Worm (Caenorhabditis elegans) whole organism, L3 larva: Measurements from ENCODE around the gene Y17G7B.3.

Experiments used
- R02D3.7 ChIP-seq: fragments of 150-350 bp; optimal IDR thresholded peaks from 2 replicates; lab custom pipeline; 2014; ENCODE audit warnings: missing biosample characterization, missing genetic modification characterization
- ZK546.5 ChIP-seq: sonication (generic microtip); optimal IDR thresholded peaks from 2 replicates; lab custom pipeline; 2017; ENCODE audit warnings: missing biosample characterization, missing genetic modification characterization
- aly-2 ChIP-seq: fragments of 150-350 bp; optimal IDR thresholded peaks from 2 replicates; lab custom pipeline; 2014; ENCODE audit warnings: missing biosample characterization, missing genetic modification characterization
- ama-1 ChIP-seq: fragments of 150-350 bp; optimal IDR thresholded peaks from 2 replicates; lab custom pipeline; 2018
- ceh-16 ChIP-seq: sonication (generic microtip); optimal IDR thresholded peaks from 2 replicates; lab custom pipeline; 2017; ENCODE audit warnings: missing biosample characterization, missing genetic modification characterization
- ceh-28 ChIP-seq: fragments of 150-350 bp; optimal IDR thresholded peaks from 2 replicates; lab custom pipeline; 2014; ENCODE audit warnings: missing biosample characterization, missing genetic modification reagents, missing genetic modification characterization
- egl-27 ChIP-seq: sonication (generic microtip); optimal IDR thresholded peaks from 4 replicates; lab custom pipeline; 2017; ENCODE audit warnings: missing biosample characterization, missing genetic modification reagents, missing genetic modification characterization
- egl-5 ChIP-seq: fragments of 150-350 bp; optimal IDR thresholded peaks from 2 replicates; lab custom pipeline; 2017; ENCODE audit warnings: missing biosample characterization, missing genetic modification reagents, missing genetic modification characterization, inconsistent platforms
- elt-1 ChIP-seq: fragments of 150-350 bp; optimal IDR thresholded peaks from 2 replicates; lab custom pipeline; 2014; ENCODE audit warnings: missing biosample characterization, missing genetic modification characterization
- elt-2 ChIP-seq: sonication (generic microtip); optimal IDR thresholded peaks from 2 replicates; lab custom pipeline; 2016; ENCODE audit warnings: missing genetic modification reagents, mild to moderate bottlenecking, missing genetic modification characterization, missing compliant biosample characterization
- elt-3 ChIP-seq, 3 experiments: fragments of 150-350 bp in 1 of 3; sonication (generic microtip) in 2 of 3; optimal IDR thresholded peaks; 2 replicates in 2 of 3; 4 replicates in 1 of 3; lab custom pipeline; 2014 to 2017; ENCODE audit warnings: missing biosample characterization in 3 of 3, missing genetic modification characterization in 3 of 3
- fkh-10 ChIP-seq: sonication (generic microtip); optimal IDR thresholded peaks from 2 replicates; lab custom pipeline; 2017; ENCODE audit warnings: missing biosample characterization, missing genetic modification reagents, missing genetic modification characterization
- fos-1 ChIP-seq: fragments of 150-350 bp; optimal IDR thresholded peaks from 2 replicates; lab custom pipeline; 2014; ENCODE audit warnings: missing biosample characterization, missing genetic modification characterization
- hmg-11 ChIP-seq: sonication (generic microtip); optimal IDR thresholded peaks from 2 replicates; lab custom pipeline; 2016; ENCODE audit warnings: missing genetic modification characterization, missing compliant biosample characterization
- jun-1 ChIP-seq: fragments of 150-350 bp; optimal IDR thresholded peaks from 2 replicates; lab custom pipeline; 2014; ENCODE audit warnings: missing biosample characterization, missing genetic modification reagents, missing genetic modification characterization
- lin-15B ChIP-seq: fragments of 150-350 bp; optimal IDR thresholded peaks from 2 replicates; lab custom pipeline; 2014; ENCODE audit warnings: missing biosample characterization, missing genetic modification characterization
- lin-39 ChIP-seq: fragments of 150-350 bp; optimal IDR thresholded peaks from 2 replicates; lab custom pipeline; 2018; ENCODE audit warnings: missing biosample characterization, missing genetic modification reagents, missing genetic modification characterization
- lsy-12 ChIP-seq: sonication (generic microtip); optimal IDR thresholded peaks from 2 replicates; lab custom pipeline; 2016; ENCODE audit warnings: mild to moderate bottlenecking, missing genetic modification characterization, missing compliant biosample characterization
- mml-1 ChIP-seq: fragments of 150-350 bp; sonication (generic microtip); optimal IDR thresholded peaks from 3 replicates; lab custom pipeline; 2014; ENCODE audit warnings: missing biosample characterization, missing genetic modification characterization
- nfya-1 ChIP-seq: sonication (generic microtip); optimal IDR thresholded peaks from 2 replicates; lab custom pipeline; 2017; ENCODE audit warnings: missing genetic modification characterization, mild to moderate bottlenecking, missing compliant biosample characterization, antibody characterized with exemption, moderate library complexity; ENCODE audit not compliant: insufficient read depth
- nhr-12 ChIP-seq: fragments of 150-350 bp; optimal IDR thresholded peaks from 2 replicates; lab custom pipeline; 2014; ENCODE audit warnings: missing biosample characterization, missing genetic modification characterization
- nhr-23 ChIP-seq: fragments of 150-350 bp; optimal IDR thresholded peaks from 2 replicates; lab custom pipeline; 2014; ENCODE audit warnings: missing biosample characterization, missing genetic modification reagents, missing genetic modification characterization
- nhr-237 ChIP-seq: fragments of 150-350 bp; optimal IDR thresholded peaks from 2 replicates; lab custom pipeline; 2014; ENCODE audit warnings: missing biosample characterization, missing genetic modification characterization
- nhr-28 ChIP-seq: fragments of 150-350 bp; optimal IDR thresholded peaks from 2 replicates; lab custom pipeline; 2014; ENCODE audit warnings: missing biosample characterization, missing genetic modification characterization
- nhr-43 ChIP-seq: sonication (generic microtip); optimal IDR thresholded peaks from 2 replicates; lab custom pipeline; 2016; ENCODE audit warnings: mild to moderate bottlenecking, missing genetic modification characterization, missing compliant biosample characterization; ENCODE audit not compliant: poor library complexity, severe bottlenecking
- nhr-67 ChIP-seq: fragments of 150-350 bp; optimal IDR thresholded peaks from 2 replicates; lab custom pipeline; 2014; ENCODE audit warnings: missing biosample characterization, missing genetic modification characterization
- nhr-76 ChIP-seq: fragments of 150-350 bp; sonication (generic microtip); optimal IDR thresholded peaks from 5 replicates; lab custom pipeline; 2014; ENCODE audit warnings: missing biosample characterization, missing genetic modification characterization
- nhr-77 ChIP-seq: fragments of 150-350 bp; optimal IDR thresholded peaks from 2 replicates; lab custom pipeline; 2014; ENCODE audit warnings: missing biosample characterization, missing genetic modification characterization
- pha-4 ChIP-seq: fragments of 150-350 bp; optimal IDR thresholded peaks from 2 replicates; lab custom pipeline; 2014; ENCODE audit warnings: missing biosample characterization, missing genetic modification reagents, missing genetic modification characterization
- pqm-1 ChIP-seq: fragments of 150-350 bp; optimal IDR thresholded peaks from 2 replicates; lab custom pipeline; 2017; ENCODE audit warnings: missing biosample characterization, missing genetic modification characterization, inconsistent platforms
- skn-1 ChIP-seq: fragments of 150-350 bp; optimal IDR thresholded peaks from 2 replicates; lab custom pipeline; 2014; ENCODE audit warnings: missing biosample characterization, missing genetic modification characterization
- snpc-4 ChIP-seq: fragments of 150-350 bp; optimal IDR thresholded peaks from 2 replicates; lab custom pipeline; 2014; ENCODE audit warnings: missing biosample characterization, missing genetic modification characterization
- tbx-2 ChIP-seq: sonication (generic microtip); optimal IDR thresholded peaks from 2 replicates; lab custom pipeline; 2016; ENCODE audit warnings: mild to moderate bottlenecking, missing genetic modification characterization, missing compliant biosample characterization
- zag-1 ChIP-seq: fragments of 150-350 bp; optimal IDR thresholded peaks from 2 replicates; lab custom pipeline; 2014; ENCODE audit warnings: missing biosample characterization, missing genetic modification characterization
- ztf-11 ChIP-seq: fragments of 150-350 bp; optimal IDR thresholded peaks from 2 replicates; lab custom pipeline; 2014; ENCODE audit warnings: missing biosample characterization, missing genetic modification characterization
- ztf-4 ChIP-seq: fragments of 150-350 bp; optimal IDR thresholded peaks from 2 replicates; lab custom pipeline; 2014; ENCODE audit warnings: missing biosample characterization, missing genetic modification characterization

Gene Y17G7B.3

DNA sequence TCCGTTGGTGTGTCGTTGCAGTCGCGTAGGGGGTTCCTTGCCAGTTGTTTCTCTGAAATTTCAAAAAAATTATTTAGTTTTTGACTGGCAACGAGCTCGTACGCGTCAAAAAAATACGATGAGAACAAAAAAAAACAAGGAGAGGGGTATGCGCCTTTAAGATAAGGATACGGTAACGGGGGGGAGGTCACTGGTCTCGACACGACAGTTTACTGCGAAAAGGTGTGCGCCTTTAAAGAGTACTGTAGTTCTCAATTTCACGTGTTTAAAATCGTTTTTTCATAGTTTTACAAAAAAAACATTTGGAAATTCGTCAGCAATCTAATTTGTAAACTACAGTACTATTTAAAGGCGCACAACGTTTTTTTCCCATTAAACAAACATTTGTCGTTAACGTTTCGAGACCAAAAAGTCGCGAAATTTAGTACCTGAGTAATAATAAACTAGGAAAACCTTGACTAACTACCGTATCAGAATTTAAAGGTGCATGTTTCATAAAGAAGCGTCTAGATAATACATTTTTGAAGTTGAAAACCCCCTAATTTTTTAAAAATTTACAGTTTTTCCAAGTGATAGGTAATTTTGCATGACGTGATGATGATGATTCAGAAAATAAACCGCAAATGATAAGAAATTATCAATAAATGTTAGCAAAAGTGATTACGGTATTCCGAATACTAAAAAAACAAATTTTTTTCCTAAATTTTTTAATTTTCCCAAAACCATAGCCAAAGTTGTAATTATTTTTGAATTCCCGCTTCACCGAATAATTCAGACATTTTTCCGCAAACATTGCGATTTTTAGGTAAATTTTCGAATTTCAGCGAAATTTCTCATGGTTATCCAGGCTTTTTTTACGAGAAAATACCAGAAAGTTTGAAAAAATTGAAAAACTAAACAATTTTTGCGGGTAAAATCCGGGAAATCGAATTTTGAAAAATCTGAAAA is 14.5 kb upstream of the Y17G7B.3 start:
- TF ChIP-seq ZK546.5 (tag; lab: Kevin White, UChicago) (peak; percentile 53), pha-4 (tag; lab: Kevin White, UChicago) (peak; percentile 34), lsy-12 (tag; lab: Kevin White, UChicago) (peak; percentile 40), fkh-10 (GFP tag; lab: Kevin White, UChicago) (no peak), ama-1 (lab: Kevin White, UChicago) (peak; percentile 77), nhr-67 (tag; lab: Kevin White, UChicago) (no peak), nhr-77 (tag; lab: Kevin White, UChicago) (peak; percentile 24), elt-2 (peak; percentile 49), ztf-4 (tag; lab: Kevin White, UChicago) (no peak), nfya-1 (tag; lab: Kevin White, UChicago) (peak; percentile 3), lin-39 (tag; lab: Kevin White, UChicago) (no peak), egl-5 (tag; lab: Kevin White, UChicago) (no peak), nhr-43 (tag; lab: Kevin White, UChicago) (peak; percentile 11), ceh-28 (tag; lab: Kevin White, UChicago) (no peak), fos-1 (peak; percentile 76), egl-27 (no peak), zag-1 (tag; lab: Kevin White, UChicago) (no peak), lin-15B (no peak), hmg-11 (tag; lab: Kevin White, UChicago) (peak; percentile 13), nhr-28 (tag; lab: Kevin White, UChicago) (peak; percentile 55), jun-1 (peak; percentile 47), R02D3.7 (tag; lab: Kevin White, UChicago) (no peak), aly-2 (tag; lab: Kevin White, UChicago) (peak; percentile 34), pqm-1 (tag; lab: Kevin White, UChicago) (peak; percentile 19)

ce11 chrII:11976727-11977259 is 12.0 kb upstream of the Y17G7B.3 start:
- no peak for TF ChIP-seq elt-2
- no peak for TF ChIP-seq aly-2 (tag; lab: Kevin White, UChicago)
- peak; percentile 27 for TF ChIP-seq nhr-43 (tag; lab: Kevin White, UChicago)
- TF ChIP-seq, all 47 proteins: peak for 1

- no peak for TF ChIP-seq nhr-12
- no peak for TF ChIP-seq nhr-77 (tag; lab: Kevin White, UChicago)
- TF ChIP-seq elt-3 (tag; optimal IDR thresholded peaks at IDR 0.05; lab: Kevin White, UChicago), result peak in 1 of 3 experiments; percentile 4
- TF ChIP-seq ceh-28 (tag; lab: Kevin White, UChicago), result no peak
- no peak for TF ChIP-seq ceh-16 (tag; lab: Kevin White, UChicago)
- peak; percentile 7 for TF ChIP-seq lsy-12 (tag; lab: Kevin White, UChicago)
- TF ChIP-seq egl-27, result no peak
- peak; percentile 72 for TF ChIP-seq ama-1 (lab: Kevin White, UChicago)
- TF ChIP-seq nhr-43 (tag; lab: Kevin White, UChicago), result no peak
- no peak for TF ChIP-seq jun-1
- TF ChIP-seq ZK546.5 (tag; lab: Kevin White, UChicago), result no peak
- no peak for TF ChIP-seq fos-1
- TF ChIP-seq zag-1 (tag; lab: Kevin White, UChicago), result no peak
Measured at ce11 chrII:11977363-11977762, 11.5 kb upstream of the Y17G7B.3 start, which contains the start of gene Y17G7B.21. Gene Y17G7B.21 (minus strand): TSS chrII:11977661.

DNA sequence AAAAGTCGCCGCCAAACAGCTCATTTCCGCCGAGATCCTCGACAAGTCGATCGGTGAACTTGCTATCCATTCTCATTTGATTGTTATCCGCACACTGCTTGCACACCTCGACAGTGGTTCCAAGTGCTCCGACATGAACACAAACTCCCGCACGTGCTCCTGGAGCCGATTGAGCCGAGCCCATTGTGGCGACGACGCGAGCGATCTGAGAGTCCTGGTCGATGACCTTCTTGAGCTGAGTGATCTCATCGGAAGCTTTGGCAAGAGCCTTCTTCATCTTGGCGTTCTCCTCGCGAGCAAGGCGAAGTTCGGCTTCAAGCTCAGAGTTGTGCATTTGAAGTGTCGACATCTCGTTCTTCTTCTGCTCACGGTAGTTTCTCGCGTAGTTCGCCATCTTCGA is 10.3 kb upstream of the Y17G7B.3 start:
- TF ChIP-seq zag-1 (tag; lab: Kevin White, UChicago) (no peak), ztf-11 (tag; lab: Kevin White, UChicago) (no peak), nhr-237 (tag; lab: Kevin White, UChicago) (no peak), lin-15B (no peak), ama-1 (lab: Kevin White, UChicago) (no peak), fos-1 (no peak), hmg-11 (tag; lab: Kevin White, UChicago) (no peak), aly-2 (tag; lab: Kevin White, UChicago) (no peak)

DNA sequence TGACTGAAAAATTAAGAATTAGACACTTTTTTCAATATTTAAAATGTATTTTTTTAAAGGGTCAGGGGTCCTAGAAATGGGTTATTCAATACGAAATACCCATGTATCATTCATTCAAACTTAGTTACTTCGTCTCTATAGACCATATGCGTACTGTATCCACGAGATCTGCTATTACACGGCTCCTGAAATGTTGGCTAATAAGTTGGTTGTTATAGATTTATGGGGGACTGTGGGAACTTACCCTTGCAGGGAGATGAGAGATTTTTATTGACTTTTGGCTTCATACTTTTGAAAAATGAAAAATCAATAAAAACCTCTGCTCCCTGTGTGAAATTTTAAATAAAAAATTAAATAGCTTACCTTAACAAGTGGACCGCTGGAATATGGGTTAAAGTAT is 9.9 kb upstream of the Y17G7B.3 start:
- TF ChIP-seq snpc-4 (tag; lab: Kevin White, UChicago), result no peak
- TF ChIP-seq skn-1, result no peak
- no peak for TF ChIP-seq tbx-2 (tag; lab: Kevin White, UChicago)
- no peak for TF ChIP-seq aly-2 (tag; lab: Kevin White, UChicago)
- no peak for TF ChIP-seq fkh-10 (GFP tag; lab: Kevin White, UChicago)
- TF ChIP-seq nhr-12, result no peak
- TF ChIP-seq nhr-76 (tag; lab: Kevin White, UChicago), result no peak
- TF ChIP-seq hmg-11 (tag; lab: Kevin White, UChicago), result no peak
- TF ChIP-seq nhr-23 (tag; lab: Kevin White, UChicago), result no peak
- no peak for TF ChIP-seq lin-15B
- no peak for TF ChIP-seq jun-1
- TF ChIP-seq mml-1 (tag; lab: Kevin White, UChicago), result no peak
- no peak for TF ChIP-seq ZK546.5 (tag; lab: Kevin White, UChicago)
- no peak for TF ChIP-seq lin-39 (tag; lab: Kevin White, UChicago)
- no peak for TF ChIP-seq pha-4 (tag; lab: Kevin White, UChicago)
- TF ChIP-seq elt-1, result no peak
- TF ChIP-seq, all 47 proteins: peak for 0
